Worm (Caenorhabditis elegans) whole organism, L1 larva: ENCODE results near the gene ZK1248.15.
A peak's percentile ranks its signal among the peaks of the same experiment; 100 is the strongest.
"Not testable (repeated sequence)": the region's sequence is repeated elsewhere in the genome, so short reads cannot be mapped to it uniquely, and the experiment has no call there.

Experiments used
- C04F5.9 ChIP-seq: sonication (generic microtip); optimal IDR thresholded peaks from 2 replicates; lab custom pipeline; 2016; ENCODE audit warnings: missing genetic modification characterization, missing compliant biosample characterization
- F16B12.6 ChIP-seq: fragments of 150-350 bp; optimal IDR thresholded peaks from 2 replicates; lab custom pipeline; 2014; ENCODE audit warnings: missing biosample characterization, missing genetic modification characterization
- alr-1 ChIP-seq: fragments of 200-800 bp; sonication (Bioruptor generic); optimal IDR thresholded peaks from 2 replicates; lab custom pipeline; 2018; ENCODE audit warnings: borderline replicate concordance, mild to moderate bottlenecking, missing genetic modification characterization, missing compliant biosample characterization
- aly-2 ChIP-seq: fragments of 150-350 bp; optimal IDR thresholded peaks from 2 replicates; lab custom pipeline; 2014; ENCODE audit warnings: missing biosample characterization, missing genetic modification characterization
- ama-1 ChIP-seq: fragments of 150-350 bp; optimal IDR thresholded peaks from 2 replicates; lab custom pipeline; 2014
- blmp-1 ChIP-seq: fragments of 150-350 bp; optimal IDR thresholded peaks from 2 replicates; lab custom pipeline; 2014; ENCODE audit warnings: missing biosample characterization, missing genetic modification characterization
- ceh-88 ChIP-seq: fragments of 200-800 bp; sonication (Bioruptor generic); IDR thresholded peaks from 2 replicates; pipeline ENCODE4 v1.3.6; 2022; ENCODE audit warnings: missing genetic modification characterization, missing compliant biosample characterization
- dpl-1 ChIP-seq, 3 experiments: fragments of 150-350 bp in 2 of 3; sonication (generic microtip) in 1 of 3; optimal IDR thresholded peaks; 2 replicates each; lab custom pipeline; 2014 to 2017; ENCODE audit warnings: missing biosample characterization in 3 of 3, missing genetic modification characterization in 3 of 3, missing genetic modification reagents in 3 of 3
- dsc-1 ChIP-seq: sonication (generic microtip); optimal IDR thresholded peaks from 2 replicates; lab custom pipeline; 2016; ENCODE audit warnings: mild to moderate bottlenecking, missing genetic modification characterization, missing compliant biosample characterization
- efl-1 ChIP-seq, 4 experiments: fragments of 150-350 bp; optimal IDR thresholded peaks in 3 of 4; peaks in 1 of 4; 1 replicate in 1 of 4; 2 replicates in 3 of 4; lab custom pipeline; 2014; ENCODE audit warnings: missing biosample characterization in 2 of 4, missing genetic modification characterization in 2 of 4, missing genetic modification reagents in 2 of 4
- elt-2 ChIP-seq: sonication (generic microtip); optimal IDR thresholded peaks from 2 replicates; lab custom pipeline; 2016; ENCODE audit warnings: missing genetic modification characterization, mild to moderate bottlenecking, inconsistent platforms, missing compliant biosample characterization, missing genetic modification reagents
- elt-3 ChIP-seq, 6 experiments: fragments of 150-350 bp in 1 of 6; sonication (generic microtip); optimal IDR thresholded peaks; 2 replicates each; lab custom pipeline; 2017 to 2018; ENCODE audit warnings: missing biosample characterization in 6 of 6, missing genetic modification characterization in 6 of 6, inconsistent platforms in 1 of 6
- fkh-8 ChIP-seq: sonication (generic microtip); optimal IDR thresholded peaks from 2 replicates; lab custom pipeline; 2016; ENCODE audit warnings: mild to moderate bottlenecking, missing genetic modification characterization, missing compliant biosample characterization
- grh-1 ChIP-seq: fragments of 200-800 bp; sonication (Bioruptor generic); IDR thresholded peaks from 2 replicates; pipeline ENCODE4 v1.3.6; 2022; ENCODE audit warnings: missing genetic modification reagents, missing genetic modification characterization, missing compliant biosample characterization
- hpl-2 ChIP-seq: fragments of 150-350 bp; optimal IDR thresholded peaks from 2 replicates; lab custom pipeline; 2014; ENCODE audit warnings: missing biosample characterization, missing genetic modification reagents, missing genetic modification characterization
- irx-1 ChIP-seq: sonication (generic microtip); optimal IDR thresholded peaks from 2 replicates; lab custom pipeline; 2016; ENCODE audit warnings: missing genetic modification characterization, missing compliant biosample characterization
- isw-1 ChIP-seq: fragments of 200-800 bp; sonication (Bioruptor generic); IDR thresholded peaks from 2 replicates; pipeline ENCODE4 v1.3.6; 2022; ENCODE audit warnings: missing genetic modification characterization, missing compliant biosample characterization
- lin-14 ChIP-seq: fragments of 200-800 bp; sonication (Bioruptor generic); optimal IDR thresholded peaks from 2 replicates; lab custom pipeline; 2018; ENCODE audit warnings: mild to moderate bottlenecking, missing genetic modification characterization, moderate library complexity, missing compliant biosample characterization
- lin-15B ChIP-seq: fragments of 150-350 bp; sonication (generic microtip); optimal IDR thresholded peaks from 3 replicates; lab custom pipeline; 2014; ENCODE audit warnings: missing biosample characterization, missing genetic modification characterization
- lin-35 ChIP-seq, 2 experiments: fragments of 150-350 bp; optimal IDR thresholded peaks; 2 replicates each; lab custom pipeline; 2014; ENCODE audit warnings: missing biosample characterization in 2 of 2, missing genetic modification characterization in 2 of 2, missing genetic modification reagents in 2 of 2
- lsy-2 ChIP-seq, 2 experiments: fragments of 150-350 bp; optimal IDR thresholded peaks; 2 replicates each; lab custom pipeline; 2014; ENCODE audit warnings: missing biosample characterization in 2 of 2, missing genetic modification characterization in 2 of 2
- mef-2 ChIP-seq: fragments of 150-350 bp; optimal IDR thresholded peaks from 2 replicates; lab custom pipeline; 2014; ENCODE audit warnings: missing biosample characterization, missing genetic modification characterization
- mep-1 ChIP-seq: fragments of 150-350 bp; optimal IDR thresholded peaks from 2 replicates; lab custom pipeline; 2014; ENCODE audit warnings: missing biosample characterization, missing genetic modification characterization
- nhr-11 ChIP-seq: fragments of 150-350 bp; optimal IDR thresholded peaks from 2 replicates; lab custom pipeline; 2014; ENCODE audit warnings: missing biosample characterization, missing genetic modification characterization
- nhr-19 ChIP-seq: fragments of 200-800 bp; sonication (Bioruptor generic); conservative IDR thresholded peaks from 2 replicates; pipeline ENCODE4 v1.3.6; 2022; ENCODE audit warnings: missing genetic modification characterization, missing compliant biosample characterization
- nhr-20 ChIP-seq: sonication (generic microtip); optimal IDR thresholded peaks from 2 replicates; lab custom pipeline; 2016; ENCODE audit warnings: mild to moderate bottlenecking, missing genetic modification characterization, missing compliant biosample characterization
- nhr-71 ChIP-seq: sonication (generic microtip); optimal IDR thresholded peaks from 2 replicates; lab custom pipeline; 2016; ENCODE audit warnings: mild to moderate bottlenecking, missing genetic modification characterization, moderate library complexity, missing compliant biosample characterization
- nhr-84 ChIP-seq: sonication (generic microtip); optimal IDR thresholded peaks from 2 replicates; lab custom pipeline; 2017; ENCODE audit warnings: missing biosample characterization, missing genetic modification characterization
- nhr-85 ChIP-seq: sonication (generic microtip); peaks from one replicate; lab custom pipeline; 2016; ENCODE audit warnings: missing genetic modification characterization, inconsistent platforms, missing compliant biosample characterization
- nhr-90 ChIP-seq: sonication (generic microtip); optimal IDR thresholded peaks from 2 replicates; lab custom pipeline; 2016; ENCODE audit warnings: mild to moderate bottlenecking, missing genetic modification characterization, missing compliant biosample characterization; ENCODE audit not compliant: poor library complexity
- pag-3 ChIP-seq: sonication (generic microtip); optimal IDR thresholded peaks from 2 replicates; lab custom pipeline; 2017; ENCODE audit warnings: missing genetic modification characterization, mild to moderate bottlenecking, missing compliant biosample characterization, antibody characterized with exemption, borderline replicate concordance; ENCODE audit not compliant: insufficient read depth
- pax-3 ChIP-seq: fragments of 200-800 bp; sonication (Bioruptor generic); optimal IDR thresholded peaks from 2 replicates; lab custom pipeline; 2018; ENCODE audit warnings: mild to moderate bottlenecking, missing genetic modification characterization, moderate library complexity, missing compliant biosample characterization
- rnt-1 ChIP-seq: sonication (generic microtip); optimal IDR thresholded peaks from 2 replicates; lab custom pipeline; 2016; ENCODE audit warnings: mild to moderate bottlenecking, missing genetic modification characterization, moderate library complexity, missing compliant biosample characterization
- snu-23 ChIP-seq: sonication (generic microtip); optimal IDR thresholded peaks from 2 replicates; lab custom pipeline; 2016; ENCODE audit warnings: missing genetic modification characterization, missing compliant biosample characterization
- tbx-2 ChIP-seq: sonication (generic microtip); optimal IDR thresholded peaks from 2 replicates; lab custom pipeline; 2016; ENCODE audit warnings: missing genetic modification characterization, missing compliant biosample characterization
- unc-130 ChIP-seq: fragments of 150-350 bp; optimal IDR thresholded peaks from 2 replicates; lab custom pipeline; 2017; ENCODE audit warnings: missing biosample characterization, missing genetic modification characterization, inconsistent platforms
- unc-30 ChIP-seq: sonication (generic microtip); optimal IDR thresholded peaks from 2 replicates; lab custom pipeline; 2017; ENCODE audit warnings: missing biosample characterization, missing genetic modification characterization
- unc-98 ChIP-seq: fragments of 200-800 bp; sonication (Bioruptor generic); IDR thresholded peaks from 2 replicates; pipeline ENCODE4 v1.3.6; 2022; ENCODE audit warnings: missing genetic modification characterization, missing compliant biosample characterization
- vab-15 ChIP-seq: sonication (generic microtip); optimal IDR thresholded peaks from 2 replicates; lab custom pipeline; 2017; ENCODE audit warnings: missing genotype, mild to moderate bottlenecking, missing genetic modification characterization, missing compliant biosample characterization
- zag-1 ChIP-seq: fragments of 150-350 bp; optimal IDR thresholded peaks from 2 replicates; lab custom pipeline; 2014; ENCODE audit warnings: missing biosample characterization, missing genetic modification characterization
- ztf-11 ChIP-seq, 2 experiments: sonication (generic microtip); optimal IDR thresholded peaks; 2 replicates each; lab custom pipeline; 2016 to 2017; ENCODE audit warnings: missing genetic modification characterization in 2 of 2, missing biosample characterization in 1 of 2, missing compliant biosample characterization in 1 of 2
- ztf-4 ChIP-seq: fragments of 150-350 bp; optimal IDR thresholded peaks from 2 replicates; lab custom pipeline; 2014; ENCODE audit warnings: missing biosample characterization, missing genetic modification characterization

The ZK1248.15 gene

ce11 chrII:5885966-5886621 lies 47.7 kb upstream of the ZK1248.15 start (continued):
- TF ChIP-seq nhr-84, result no peak

- TF ChIP-seq dpl-1 (GFP tag; optimal IDR thresholded peaks at IDR 0.05; lab: Kevin White, UChicago), result no peak
Measured at ce11 chrII:5884252-5884651, 45.9 kb upstream of the ZK1248.15 start, which contains the start of gene rfip-1. Gene rfip-1 (plus strand): TSS chrII:5884552.

ce11 chrII:5880677-5881076 lies 42.3 kb upstream of the ZK1248.15 start:
- peak; percentile 8 for TF ChIP-seq nhr-71 (tag; lab: Kevin White, UChicago)
- TF ChIP-seq snu-23 (GFP tag; lab: Kevin White, UChicago), result peak; percentile 32
- TF ChIP-seq rnt-1 (tag; lab: Kevin White, UChicago), result peak; percentile 21
- TF ChIP-seq pag-3, result no peak
- 0 out of 2 replicates have a peak, but pooled peaks have one; percentile 5 for TF ChIP-seq nhr-19 (GFP tag; lab: Robert Waterston, UW)
- TF ChIP-seq unc-30 (tag; lab: Kevin White, UChicago), result no peak
- peak in 1 of 6 experiments; percentile 31 for TF ChIP-seq elt-3 (tag; optimal IDR thresholded peaks at IDR 0.05; lab: Kevin White, UChicago)
- TF ChIP-seq F16B12.6 (tag; lab: Kevin White, UChicago), result no peak
- TF ChIP-seq lin-15B (tag; lab: Kevin White, UChicago), result no peak
- TF ChIP-seq grh-1, result peak; percentile 55; the same call in 1 of the 2 replicates
- peak; percentile 4 to 31 for TF ChIP-seq lsy-2 (tag; optimal IDR thresholded peaks at IDR 0.05; lab: Kevin White, UChicago)
- peak; percentile 51 for TF ChIP-seq mep-1 (tag; lab: Kevin White, UChicago)
- TF ChIP-seq nhr-90 (tag; lab: Kevin White, UChicago), result no peak
- TF ChIP-seq tbx-2, result no peak
- peak; percentile 86 for TF ChIP-seq nhr-85 (tag; lab: Kevin White, UChicago)
- TF ChIP-seq unc-130 (tag; lab: Kevin White, UChicago), result no peak
- peak in 1 of 2 experiments; percentile 2 for TF ChIP-seq efl-1 (optimal IDR thresholded peaks at IDR 0.05; lab: Kevin White, UChicago)
- peak in 1 of 2 experiments; percentile 33 for TF ChIP-seq efl-1 (GFP tag; optimal IDR thresholded peaks at IDR 0.05 in 1 of 2; lab: Kevin White, UChicago)
- TF ChIP-seq lin-14 (GFP tag; lab: Kevin White, UChicago), result peak; percentile 63
- peak in 1 of 2 experiments; percentile 19 for TF ChIP-seq lin-35 (GFP tag; optimal IDR thresholded peaks at IDR 0.05; lab: Kevin White, UChicago)
- peak; percentile 19 for TF ChIP-seq vab-15 (tag; lab: Kevin White, UChicago)
- TF ChIP-seq blmp-1 (tag; lab: Kevin White, UChicago), result peak; percentile 63

- TF ChIP-seq irx-1; nhr-19 (GFP tag; lab: Robert Waterston, UW); pax-3: not testable (repeated sequence)
Measured at ce11 chrII:5876511-5876910, 38.2 kb upstream of the ZK1248.15 start, which contains the start of gene F55C12.2. Gene F55C12.2 (plus strand): TSS chrII:5876811.

ce11 chrII:5876053-5876452 lies 37.7 kb upstream of the ZK1248.15 start, which contains the start of gene F55C12.6:
Gene F55C12.6 (minus strand): TSS chrII:5876153.
- TF ChIP-seq grh-1, result no peak
- no peak for TF ChIP-seq aly-2
- TF ChIP-seq dsc-1, result no peak
- TF ChIP-seq nhr-11 (tag; lab: Kevin White, UChicago), result no peak
- no peak for TF ChIP-seq zag-1 (tag; lab: Kevin White, UChicago)
- TF ChIP-seq blmp-1 (tag; lab: Kevin White, UChicago), result no peak
- TF ChIP-seq unc-98, result no peak
- TF ChIP-seq lsy-2 (tag; optimal IDR thresholded peaks at IDR 0.05; lab: Kevin White, UChicago), result no peak

ce11 chrII:5874130-5874529 lies 35.8 kb upstream of the ZK1248.15 start:
- no peak; the same call in 1 of the 2 replicates for TF ChIP-seq ceh-88 (GFP tag; lab: Robert Waterston, UW)
- no peak for TF ChIP-seq mef-2 (tag; lab: Kevin White, UChicago)
- TF ChIP-seq ztf-4, result no peak
- TF ChIP-seq fkh-8 (tag; lab: Kevin White, UChicago), result peak; percentile 23
- TF ChIP-seq zag-1 (tag; lab: Kevin White, UChicago), result no peak
- TF ChIP-seq C04F5.9, result no peak
- TF ChIP-seq isw-1 (GFP tag; lab: Robert Waterston, UW), result no peak
- no peak for TF ChIP-seq ama-1
- TF ChIP-seq alr-1 (tag; lab: Kevin White, UChicago), result no peak
- peak; percentile 36 for TF ChIP-seq dsc-1
- peak; percentile 77 for TF ChIP-seq nhr-20
- no peak for TF ChIP-seq elt-2 (tag; lab: Kevin White, UChicago)
- TF ChIP-seq nhr-84, result no peak
- no peak for TF ChIP-seq ztf-11 (tag; optimal IDR thresholded peaks at IDR 0.05; lab: Kevin White, UChicago)
- no peak for TF ChIP-seq hpl-2
